Fruit fly (Drosophila melanogaster) whole organism, embryonic: ENCODE measurements around the gene CG32448.

Experiments used
- Atf6 ChIP-seq: fragments of 200-800 bp; sonication (Bioruptor generic); IDR thresholded peaks from 2 replicates; pipeline ENCODE4 v1.3.6; 2022; ENCODE audit warnings: missing biosample characterization, missing genetic modification characterization
- BEAF-32 ChIP-seq: fragments of 200-800 bp; sonication (Bioruptor generic); optimal IDR thresholded peaks from 3 replicates; lab custom pipeline; 2017; ENCODE audit warnings: missing biosample characterization, missing genetic modification characterization, mild to moderate bottlenecking, moderate library complexity, missing genetic modification reagents
- Blimp-1 ChIP-seq: fragments of 200-800 bp; sonication (Bioruptor generic); optimal IDR thresholded peaks from 3 replicates; lab custom pipeline; 2018; ENCODE audit warnings: missing biosample characterization, missing genetic modification characterization, mild to moderate bottlenecking, moderate library complexity, missing genetic modification reagents
- Bteb2 ChIP-seq: fragments of 200-800 bp; sonication (Bioruptor generic); optimal IDR thresholded peaks from 2 replicates; lab custom pipeline; 2016; ENCODE audit warnings: missing biosample characterization, missing genetic modification characterization
- CG10147 ChIP-seq: fragments of 200-800 bp; sonication (Bioruptor generic); optimal IDR thresholded peaks from 2 replicates; lab custom pipeline; 2019; ENCODE audit warnings: missing biosample characterization, mild to moderate bottlenecking, missing genetic modification characterization, moderate library complexity
- CG10209 ChIP-seq: fragments of 200-800 bp; sonication (Bioruptor generic); optimal IDR thresholded peaks from 3 replicates; lab custom pipeline; 2017; ENCODE audit warnings: missing biosample characterization, mild to moderate bottlenecking, missing genetic modification characterization, missing genetic modification reagents
- CG10431 ChIP-seq: fragments of 200-800 bp; sonication (Bioruptor generic); optimal IDR thresholded peaks from 3 replicates; lab custom pipeline; 2018; ENCODE audit warnings: missing biosample characterization, mild to moderate bottlenecking, missing genetic modification characterization
- CG10959 ChIP-seq: fragments of 200-800 bp; sonication (Bioruptor generic); IDR thresholded peaks from 2 replicates; pipeline ENCODE4 v1.3.6; 2022; ENCODE audit warnings: missing biosample characterization, missing genetic modification characterization
- CG11085 ChIP-seq: fragments of 200-800 bp; sonication (Bioruptor generic); IDR thresholded peaks from 2 replicates; pipeline ENCODE4 v1.3.6; 2022; ENCODE audit warnings: missing biosample characterization, missing genetic modification characterization
- CG13424 ChIP-seq: fragments of 200-800 bp; sonication (Bioruptor generic); optimal IDR thresholded peaks from 2 replicates; lab custom pipeline; 2019; ENCODE audit warnings: missing biosample characterization, mild to moderate bottlenecking, missing genetic modification characterization, moderate library complexity
- CG14441 ChIP-seq: fragments of 200-800 bp; sonication (Bioruptor generic); IDR thresholded peaks from 2 replicates; pipeline ENCODE4 v1.3.6; 2022; ENCODE audit warnings: missing biosample characterization, missing genetic modification characterization
- CG14965 ChIP-seq: fragments of 200-800 bp; sonication (Bioruptor generic); optimal IDR thresholded peaks from 2 replicates; lab custom pipeline; 2016; ENCODE audit warnings: missing biosample characterization, missing genetic modification characterization, borderline replicate concordance
- CG15601 ChIP-seq: fragments of 200-800 bp; sonication (Bioruptor generic); optimal IDR thresholded peaks from 3 replicates; lab custom pipeline; 2019; ENCODE audit warnings: missing biosample characterization, mild to moderate bottlenecking, missing genetic modification characterization, moderate library complexity
- CG15696 ChIP-seq: fragments of 200-800 bp; sonication (Bioruptor generic); optimal IDR thresholded peaks from 2 replicates; lab custom pipeline; 2019; ENCODE audit warnings: missing biosample characterization, mild to moderate bottlenecking, missing genetic modification characterization, moderate library complexity
- CG1647 ChIP-seq: fragments of 200-800 bp; sonication (Bioruptor generic); optimal IDR thresholded peaks from 3 replicates; lab custom pipeline; 2016; ENCODE audit warnings: missing biosample characterization, missing genetic modification characterization
- CG17568 ChIP-seq: fragments of 200-800 bp; sonication (Bioruptor generic); optimal IDR thresholded peaks from 2 replicates; lab custom pipeline; 2018; ENCODE audit warnings: missing biosample characterization, mild to moderate bottlenecking, missing genetic modification characterization, moderate library complexity
- CG1832 ChIP-seq: fragments of 200-800 bp; sonication (Bioruptor generic); optimal IDR thresholded peaks from 2 replicates; lab custom pipeline; 2017; ENCODE audit warnings: missing biosample characterization, mild to moderate bottlenecking, missing genetic modification characterization, inconsistent platforms
- CG2120 ChIP-seq: fragments of 200-800 bp; sonication (Bioruptor generic); optimal IDR thresholded peaks from 3 replicates; lab custom pipeline; 2016; ENCODE audit warnings: missing biosample characterization, missing genetic modification characterization
- CG34224 ChIP-seq: fragments of 200-800 bp; sonication (Bioruptor generic); IDR thresholded peaks from 3 replicates; pipeline ENCODE4 v1.3.6; 2022; ENCODE audit warnings: missing biosample characterization, missing genetic modification characterization; ENCODE audit not compliant: partially characterized antibody
- CG3838 ChIP-seq: fragments of 200-800 bp; sonication (Bioruptor generic); optimal IDR thresholded peaks from 3 replicates; lab custom pipeline; 2016; ENCODE audit warnings: missing biosample characterization, missing genetic modification characterization
- CG4282 ChIP-seq: fragments of 200-800 bp; sonication (Bioruptor generic); optimal IDR thresholded peaks from 2 replicates; lab custom pipeline; 2016; ENCODE audit warnings: missing biosample characterization, missing genetic modification characterization
- CG6272 ChIP-seq: fragments of 200-800 bp; sonication (Bioruptor generic); IDR thresholded peaks from 2 replicates; pipeline ENCODE4 v1.3.6; 2022; ENCODE audit warnings: missing biosample characterization, missing genetic modification characterization
- CG7372 ChIP-seq: fragments of 200-800 bp; sonication (Bioruptor generic); IDR thresholded peaks from 2 replicates; pipeline ENCODE4 v1.3.6; 2022; ENCODE audit warnings: missing biosample characterization, missing genetic modification characterization
- CG8089 ChIP-seq: fragments of 200-800 bp; sonication (Bioruptor generic); optimal IDR thresholded peaks from 3 replicates; lab custom pipeline; 2016; ENCODE audit warnings: missing biosample characterization, missing genetic modification characterization
- CG8290 ChIP-seq, 3 experiments: fragments of 200-800 bp; sonication (Bioruptor generic); optimal IDR thresholded peaks; 2 replicates each; lab custom pipeline; 2016 to 2019; ENCODE audit warnings: missing biosample characterization in 3 of 3, missing genetic modification characterization in 3 of 3, mild to moderate bottlenecking in 2 of 3, moderate library complexity in 1 of 3
- CG9609 ChIP-seq: fragments of 200-800 bp; sonication (Bioruptor generic); optimal IDR thresholded peaks from 3 replicates; lab custom pipeline; 2016; ENCODE audit warnings: missing biosample characterization, missing genetic modification characterization
- CG9797 ChIP-seq: fragments of 200-800 bp; sonication (Bioruptor generic); optimal IDR thresholded peaks from 3 replicates; lab custom pipeline; 2018; ENCODE audit warnings: missing biosample characterization, mild to moderate bottlenecking, missing genetic modification characterization
- Elba2 ChIP-seq: fragments of 200-800 bp; sonication (Bioruptor generic); optimal IDR thresholded peaks from 3 replicates; lab custom pipeline; 2016; ENCODE audit warnings: missing biosample characterization, missing genetic modification characterization
- Fer1 ChIP-seq: fragments of 200-800 bp; sonication (Bioruptor generic); optimal IDR thresholded peaks from 2 replicates; lab custom pipeline; 2017; ENCODE audit warnings: missing biosample characterization, mild to moderate bottlenecking, missing genetic modification characterization
- Fer3 ChIP-seq: fragments of 200-800 bp; sonication (Bioruptor generic); optimal IDR thresholded peaks from 2 replicates; lab custom pipeline; 2018; ENCODE audit warnings: missing biosample characterization, mild to moderate bottlenecking, missing genetic modification characterization, moderate library complexity
- Hr3 ChIP-seq: fragments of 200-800 bp; sonication (Bioruptor generic); optimal IDR thresholded peaks from 3 replicates; lab custom pipeline; 2016; ENCODE audit warnings: missing biosample characterization, missing genetic modification characterization
- Med ChIP-seq: fragments of 200-800 bp; sonication (Bioruptor generic); peaks from one replicate; lab custom pipeline; 2016; ENCODE audit warnings: missing biosample characterization, missing genetic modification characterization, mild to moderate bottlenecking, inconsistent platforms, moderate library complexity
- NFAT ChIP-seq: fragments of 200-800 bp; sonication (Bioruptor generic); IDR thresholded peaks from 2 replicates; pipeline ENCODE4 v1.3.6; 2022; ENCODE audit warnings: missing biosample characterization, missing genetic modification characterization
- Rfx ChIP-seq: fragments of 200-800 bp; sonication (Bioruptor generic); IDR thresholded peaks from 2 replicates; pipeline ENCODE4 v1.3.6; 2022; ENCODE audit warnings: missing biosample characterization, missing genetic modification characterization
- Six4 ChIP-seq: fragments of 200-800 bp; sonication (Bioruptor generic); optimal IDR thresholded peaks from 2 replicates; lab custom pipeline; 2016; ENCODE audit warnings: missing biosample characterization, missing genetic modification characterization
- Usf ChIP-seq: fragments of 200-800 bp; sonication (Bioruptor generic); optimal IDR thresholded peaks from 2 replicates; lab custom pipeline; 2017; ENCODE audit warnings: missing genotype, missing biosample characterization, missing genetic modification characterization
- Xbp1 ChIP-seq: fragments of 200-800 bp; sonication (Bioruptor generic); optimal IDR thresholded peaks from 3 replicates; lab custom pipeline; 2016; ENCODE audit warnings: missing biosample characterization, mild to moderate bottlenecking, missing genetic modification characterization
- bigmax ChIP-seq: fragments of 200-800 bp; sonication (Bioruptor generic); optimal IDR thresholded peaks from 2 replicates; lab custom pipeline; 2018; ENCODE audit warnings: missing biosample characterization, mild to moderate bottlenecking, missing genetic modification characterization
- btn ChIP-seq: fragments of 200-800 bp; sonication (Bioruptor generic); optimal IDR thresholded peaks from 2 replicates; lab custom pipeline; 2016; ENCODE audit warnings: missing biosample characterization, missing genetic modification characterization
- da ChIP-seq: fragments of 200-800 bp; sonication (Bioruptor generic); optimal IDR thresholded peaks from 2 replicates; lab custom pipeline; 2016; ENCODE audit warnings: missing biosample characterization, missing genetic modification characterization
- emc ChIP-seq: fragments of 200-800 bp; sonication (Bioruptor generic); optimal IDR thresholded peaks from 2 replicates; lab custom pipeline; 2016; ENCODE audit warnings: missing biosample characterization, missing genetic modification characterization
- en ChIP-seq: fragments of 200-800 bp; sonication (Bioruptor generic); optimal IDR thresholded peaks from 2 replicates; lab custom pipeline; 2016; ENCODE audit warnings: missing biosample characterization, missing genetic modification characterization
- grau ChIP-seq: fragments of 200-800 bp; optimal IDR thresholded peaks from 3 replicates; lab custom pipeline; 2019; ENCODE audit warnings: missing biosample characterization, mild to moderate bottlenecking, missing genetic modification characterization, moderate library complexity
- gt ChIP-seq: fragments of 200-800 bp; sonication (Bioruptor generic); IDR thresholded peaks from 2 replicates; pipeline ENCODE4 v1.3.6; 2022; ENCODE audit warnings: missing biosample characterization, missing genetic modification characterization
- pita ChIP-seq: fragments of 200-800 bp; sonication (Bioruptor generic); optimal IDR thresholded peaks from 2 replicates; lab custom pipeline; 2017; ENCODE audit warnings: missing biosample characterization, mild to moderate bottlenecking, missing genetic modification characterization
- sima ChIP-seq: fragments of 200-800 bp; sonication (Bioruptor generic); optimal IDR thresholded peaks from 2 replicates; lab custom pipeline; 2016; ENCODE audit warnings: missing biosample characterization, missing genetic modification characterization
- slp2 ChIP-seq: fragments of 200-800 bp; sonication (Bioruptor generic); optimal IDR thresholded peaks from 2 replicates; lab custom pipeline; 2016; ENCODE audit warnings: missing biosample characterization, missing genetic modification characterization
- tll ChIP-seq, 2 experiments: fragments of 200-800 bp in 1 of 2; fragments of >200 bp in 1 of 2; sonication (Bioruptor generic) in 1 of 2; optimal IDR thresholded peaks; 2 replicates each; lab custom pipeline; 2017 to 2019; ENCODE audit warnings: missing biosample characterization in 2 of 2, missing genetic modification characterization in 2 of 2, mild to moderate bottlenecking in 1 of 2, moderate library complexity in 1 of 2
- tx ChIP-seq: fragments of 200-800 bp; sonication (Bioruptor generic); optimal IDR thresholded peaks from 2 replicates; lab custom pipeline; 2016; ENCODE audit warnings: missing biosample characterization, missing genetic modification characterization
- unpg ChIP-seq: fragments of 200-800 bp; sonication (Bioruptor generic); optimal IDR thresholded peaks from 3 replicates; lab custom pipeline; 2018; ENCODE audit warnings: missing biosample characterization, mild to moderate bottlenecking, missing genetic modification characterization, moderate library complexity

Gene CG32448

dm6 chr3L:21828177-21828589 lies at the start of gene CG32448 (continued):
- TF ChIP-seq CG17568 (GFP tag; lab: Kevin White, UChicago) (no peak), pita (GFP tag; lab: Kevin White, UChicago) (no peak), CG4282 (GFP tag; lab: Kevin White, UChicago) (no peak), CG14441 (GFP tag; lab: Robert Waterston, UW) (peak; percentile 79), Blimp-1 (peak; percentile 28), da (no peak), Elba2 (no peak), CG2120 (GFP tag; lab: Kevin White, UChicago) (peak; percentile 84), CG10431 (GFP tag; lab: Kevin White, UChicago) (no peak), slp2 (peak; percentile 31), CG13424 (peak; percentile 53), CG8089 (peak; percentile 52), CG15696 (tag; lab: Kevin White, UChicago) (peak; percentile 48), Fer3 (tag; lab: Kevin White, UChicago) (peak; percentile 34), tx (GFP tag; lab: Kevin White, UChicago) (peak; percentile 61), CG11085 (GFP tag; lab: Robert Waterston, UW) (peak; percentile 44; the same call in 1 of the 2 replicates), Xbp1 (GFP tag; lab: Kevin White, UChicago) (peak; percentile 77), Atf6 (peak; percentile 67), Usf (GFP tag; lab: Kevin White, UChicago) (no peak), Hr3 (peak; percentile 35), NFAT (peak; percentile 84), Bteb2 (peak; percentile 51), en (GFP tag; lab: Kevin White, UChicago) (peak; percentile 47), emc (GFP tag; lab: Kevin White, UChicago) (peak; percentile 35), bigmax (GFP tag; lab: Kevin White, UChicago) (no peak), Six4 (GFP tag; lab: Kevin White, UChicago) (peak; percentile 40), btn (GFP tag; lab: Kevin White, UChicago) (peak; percentile 28), Fer1 (GFP tag; lab: Kevin White, UChicago) (peak; percentile 48), tll (GFP tag; optimal IDR thresholded peaks at IDR 0.05; lab: Kevin White, UChicago) (peak in 1 of 2 experiments; percentile 0), CG8290 (GFP tag; optimal IDR thresholded peaks at IDR 0.05; lab: Kevin White, UChicago) (peak; percentile 12), CG8290 (tag; optimal IDR thresholded peaks at IDR 0.05; lab: Kevin White, UChicago) (peak in 1 of 2 experiments; percentile 82), Rfx (GFP tag; lab: Robert Waterston, UW) (peak; percentile 84), CG9797 (peak; percentile 68), CG9609 (peak; percentile 58), CG1647 (GFP tag; lab: Kevin White, UChicago) (peak; percentile 49), CG14965 (GFP tag; lab: Kevin White, UChicago) (no peak), Med (peak; percentile 94), CG10147 (GFP tag; lab: Kevin White, UChicago) (peak; percentile 3), BEAF-32 (GFP tag; lab: Kevin White, UChicago) (peak; percentile 9), CG3838 (GFP tag; lab: Kevin White, UChicago) (no peak), unpg (GFP tag; lab: Kevin White, UChicago) (peak; percentile 55), sima (GFP tag; lab: Kevin White, UChicago) (no peak), CG1832 (GFP tag; lab: Kevin White, UChicago) (no peak), CG10209 (peak; percentile 57), grau (tag; lab: Kevin White, UChicago) (peak; percentile 98), CG7372 (GFP tag; lab: Robert Waterston, UW) (peak; percentile 57; the same call in 1 of the 2 replicates), CG34224 (GFP tag; lab: Robert Waterston, UW) (no peak), CG6272 (peak; percentile 29; the same call in 1 of the 2 replicates), CG10959 (GFP tag; lab: Robert Waterston, UW) (peak; percentile 40; the same call in 1 of the 2 replicates), gt (GFP tag; lab: Robert Waterston, UW) (no peak), CG15601 (tag; lab: Kevin White, UChicago) (peak; percentile 11)
